Fruit fly (Drosophila melanogaster): ENCODE results near the gene nerfin-2.

DNA sequence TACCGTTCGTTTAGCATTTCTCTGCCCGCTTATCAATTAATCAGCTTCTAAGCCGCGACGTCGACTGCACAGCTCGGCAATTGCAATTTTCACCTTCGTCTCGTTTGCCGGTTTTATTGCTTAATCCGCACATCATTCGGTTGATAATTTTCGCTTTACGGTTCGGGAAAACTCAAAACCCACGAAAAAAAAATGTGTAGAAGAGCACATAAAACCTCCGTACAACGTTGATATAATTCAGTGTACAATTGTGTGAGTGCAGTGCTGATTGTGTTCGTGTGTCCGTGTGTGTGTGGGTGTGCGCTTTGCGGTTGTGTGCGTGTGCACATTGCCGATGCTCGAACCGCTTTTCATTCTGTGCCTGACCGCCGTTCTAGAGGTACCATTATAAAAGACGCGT is 41.3 kb downstream of the nerfin-2 start, which contains the start of gene CAH7:
- TF ChIP-seq ovo (GFP tag; optimal IDR thresholded peaks at IDR 0.05) (peak; percentile 33), Clk (GFP tag; optimal IDR thresholded peaks at IDR 0.05) (no peak), CG5204 (GFP tag; optimal IDR thresholded peaks at IDR 0.05) (no peak), Mnt (GFP tag; optimal IDR thresholded peaks at IDR 0.05) (peak; percentile 17)

Measured in whole organism, adult.